Fruit fly (Drosophila melanogaster) whole organism, pupa: ENCODE results near the gene laza.

ENCODE experiments used
- CG10348 ChIP-seq: fragments of 200-800 bp; sonication (Bioruptor generic); IDR thresholded peaks from 2 replicates; pipeline ENCODE4 v1.3.6; 2022; ENCODE audit warnings: missing biosample characterization, missing genetic modification characterization
- CG12605 ChIP-seq: fragments of 200-800 bp; sonication (Bioruptor generic); IDR thresholded peaks from 2 replicates; pipeline ENCODE4 v1.3.6; 2022; ENCODE audit warnings: missing biosample characterization, missing genetic modification characterization
- CG13204 ChIP-seq: fragments of 200-800 bp; sonication (Bioruptor generic); optimal IDR thresholded peaks from 2 replicates; lab custom pipeline; 2018; ENCODE audit warnings: missing biosample characterization, mild to moderate bottlenecking, missing genetic modification characterization, moderate library complexity
- CG14655 ChIP-seq: fragments of 200-800 bp; sonication (Bioruptor generic); optimal IDR thresholded peaks from 3 replicates; lab custom pipeline; 2017; ENCODE audit warnings: mild to moderate bottlenecking, missing biosample characterization, missing genetic modification reagents, missing genetic modification characterization
- CG15710 ChIP-seq: fragments of 200-800 bp; sonication (Bioruptor generic); optimal IDR thresholded peaks from 2 replicates; lab custom pipeline; 2018; ENCODE audit warnings: missing biosample characterization, mild to moderate bottlenecking, missing genetic modification characterization, moderate library complexity
- CG17806 ChIP-seq: fragments of 200-800 bp; sonication (Bioruptor generic); optimal IDR thresholded peaks from 2 replicates; lab custom pipeline; 2018; ENCODE audit warnings: missing biosample characterization, mild to moderate bottlenecking, missing genetic modification characterization, moderate library complexity
- CG32121 ChIP-seq: fragments of 200-800 bp; sonication (Bioruptor generic); IDR thresholded peaks from 2 replicates; pipeline ENCODE4 v1.3.6; 2022; ENCODE audit warnings: missing biosample characterization, missing genetic modification characterization
- CG34367 ChIP-seq: fragments of 200-800 bp; sonication (Bioruptor generic); optimal IDR thresholded peaks from 2 replicates; lab custom pipeline; 2018; ENCODE audit warnings: missing biosample characterization, mild to moderate bottlenecking, missing genetic modification characterization
- CG4496 ChIP-seq: fragments of 200-800 bp; sonication (Bioruptor generic); IDR thresholded peaks from 3 replicates; pipeline ENCODE4 v1.3.6; 2022; ENCODE audit warnings: missing biosample characterization, missing genetic modification characterization
- CG8159 ChIP-seq: fragments of 200-800 bp; sonication (Bioruptor generic); optimal IDR thresholded peaks from 3 replicates; lab custom pipeline; 2018; ENCODE audit warnings: missing biosample characterization, mild to moderate bottlenecking, missing genetic modification characterization, moderate library complexity
- CG8301 ChIP-seq: fragments of 200-800 bp; sonication (Bioruptor generic); optimal IDR thresholded peaks from 2 replicates; lab custom pipeline; 2018; ENCODE audit warnings: missing biosample characterization, mild to moderate bottlenecking, missing genetic modification characterization
- CG9948 ChIP-seq: fragments of 200-800 bp; sonication (Bioruptor generic); optimal IDR thresholded peaks from 2 replicates; lab custom pipeline; 2018; ENCODE audit warnings: missing biosample characterization, mild to moderate bottlenecking, missing genetic modification characterization, moderate library complexity
- D1 ChIP-seq: fragments of 200-800 bp; sonication (Bioruptor generic); optimal IDR thresholded peaks from 2 replicates; lab custom pipeline; 2018; ENCODE audit warnings: missing biosample characterization, mild to moderate bottlenecking, missing genetic modification characterization, moderate library complexity
- EcR ChIP-seq: fragments of 200-800 bp; sonication (Bioruptor generic); optimal IDR thresholded peaks from 3 replicates; lab custom pipeline; 2019; ENCODE audit warnings: missing biosample characterization, missing genetic modification characterization, mild to moderate bottlenecking, moderate library complexity, missing genetic modification reagents
- Ets98B ChIP-seq: fragments of 200-800 bp; sonication (Bioruptor generic); IDR thresholded peaks from 2 replicates; pipeline ENCODE4 v1.3.6; 2022; ENCODE audit warnings: missing biosample characterization, missing genetic modification characterization
- Pif1A ChIP-seq: fragments of 200-800 bp; sonication (Bioruptor generic); optimal IDR thresholded peaks from 3 replicates; lab custom pipeline; 2016; ENCODE audit warnings: missing biosample characterization, missing genetic modification characterization
- Pif1B ChIP-seq: fragments of 200-800 bp; sonication (Bioruptor generic); optimal IDR thresholded peaks from 3 replicates; lab custom pipeline; 2016; ENCODE audit warnings: missing biosample characterization, missing genetic modification characterization
- Snoo ChIP-seq: fragments of 200-800 bp; sonication (Bioruptor generic); optimal IDR thresholded peaks from 3 replicates; lab custom pipeline; 2017; ENCODE audit warnings: missing biosample characterization, mild to moderate bottlenecking, missing genetic modification characterization, inconsistent platforms
- fd96Ca ChIP-seq: fragments of 200-800 bp; sonication (Bioruptor generic); IDR thresholded peaks from 3 replicates; pipeline ENCODE4 v1.3.6; 2022; ENCODE audit warnings: missing biosample characterization, missing genetic modification characterization
- gl ChIP-seq: fragments of 200-800 bp; sonication (Bioruptor generic); optimal IDR thresholded peaks from 2 replicates; lab custom pipeline; 2018; ENCODE audit warnings: missing biosample characterization, mild to moderate bottlenecking, missing genetic modification characterization
- rn ChIP-seq: fragments of 200-800 bp; sonication (Bioruptor generic); IDR thresholded peaks from 2 replicates; pipeline ENCODE4 v1.3.6; 2022; ENCODE audit warnings: missing biosample characterization, missing genetic modification characterization

laza gene

DNA sequence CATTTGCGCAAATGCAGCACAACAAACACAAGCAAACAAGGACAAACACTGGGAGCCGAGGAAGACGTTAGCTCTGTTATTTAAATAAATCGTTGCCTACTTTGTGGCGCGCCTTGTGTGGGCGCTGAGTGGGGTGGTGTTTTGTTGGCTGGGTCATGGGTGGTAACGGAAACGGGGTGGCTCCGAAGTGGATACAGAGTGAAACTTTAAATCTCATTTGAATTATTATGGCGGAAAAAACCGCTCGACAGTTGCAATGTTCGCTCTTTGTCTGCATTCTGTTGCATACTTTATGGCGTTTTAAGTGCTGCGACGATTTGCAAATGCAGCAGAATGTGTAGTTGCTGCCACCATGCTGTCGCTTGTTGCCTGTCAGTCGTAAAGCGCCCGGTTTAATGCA lies 36.7 kb upstream of the laza start:
- TF ChIP-seq CG32121 (GFP tag; lab: Robert Waterston, UW) = no peak
- TF ChIP-seq EcR = no peak
- TF ChIP-seq fd96Ca (GFP tag; lab: Robert Waterston, UW) = no peak
- no peak for TF ChIP-seq CG12605 (GFP tag; lab: Robert Waterston, UW)
- no peak for TF ChIP-seq CG8301 (tag; lab: Kevin White, UChicago)
- no peak for TF ChIP-seq gl (tag; lab: Kevin White, UChicago)
- TF ChIP-seq CG34367 = no peak
- no peak for TF ChIP-seq rn (GFP tag; lab: Robert Waterston, UW)
- no peak for TF ChIP-seq Ets98B (GFP tag; lab: Robert Waterston, UW)
- TF ChIP-seq CG9948 (tag; lab: Kevin White, UChicago) = no peak
- TF ChIP-seq CG13204 = no peak
- TF ChIP-seq CG15710 (tag; lab: Kevin White, UChicago) = no peak
- no peak for TF ChIP-seq CG10348 (GFP tag; lab: Robert Waterston, UW)
- TF ChIP-seq Pif1A (GFP tag; lab: Kevin White, UChicago) = no peak

DNA sequence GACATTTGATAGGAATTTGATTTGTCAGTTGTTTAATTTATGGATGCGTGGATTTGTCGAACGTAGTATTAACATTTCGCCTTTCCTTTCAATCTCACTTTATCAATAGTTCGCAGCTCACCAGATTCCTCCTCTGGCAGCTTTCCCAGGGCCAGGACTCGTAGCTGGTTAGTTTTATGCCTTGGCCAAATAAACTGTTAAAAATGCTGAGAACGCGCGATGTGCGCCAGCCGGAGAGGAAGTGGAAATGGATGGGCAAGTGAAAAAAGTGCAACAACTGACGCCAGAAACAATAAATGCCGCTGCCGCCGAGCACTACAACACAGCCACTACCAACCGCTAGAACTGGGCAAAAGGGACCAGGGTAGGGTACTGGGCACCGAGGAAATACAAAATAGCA lies 22.5 kb upstream of the laza start:
- no peak for TF ChIP-seq rn (GFP tag; lab: Robert Waterston, UW)
- TF ChIP-seq CG13204 = no peak
- no peak for TF ChIP-seq Ets98B (GFP tag; lab: Robert Waterston, UW)
- no peak for TF ChIP-seq Pif1B (GFP tag; lab: Kevin White, UChicago)

DNA sequence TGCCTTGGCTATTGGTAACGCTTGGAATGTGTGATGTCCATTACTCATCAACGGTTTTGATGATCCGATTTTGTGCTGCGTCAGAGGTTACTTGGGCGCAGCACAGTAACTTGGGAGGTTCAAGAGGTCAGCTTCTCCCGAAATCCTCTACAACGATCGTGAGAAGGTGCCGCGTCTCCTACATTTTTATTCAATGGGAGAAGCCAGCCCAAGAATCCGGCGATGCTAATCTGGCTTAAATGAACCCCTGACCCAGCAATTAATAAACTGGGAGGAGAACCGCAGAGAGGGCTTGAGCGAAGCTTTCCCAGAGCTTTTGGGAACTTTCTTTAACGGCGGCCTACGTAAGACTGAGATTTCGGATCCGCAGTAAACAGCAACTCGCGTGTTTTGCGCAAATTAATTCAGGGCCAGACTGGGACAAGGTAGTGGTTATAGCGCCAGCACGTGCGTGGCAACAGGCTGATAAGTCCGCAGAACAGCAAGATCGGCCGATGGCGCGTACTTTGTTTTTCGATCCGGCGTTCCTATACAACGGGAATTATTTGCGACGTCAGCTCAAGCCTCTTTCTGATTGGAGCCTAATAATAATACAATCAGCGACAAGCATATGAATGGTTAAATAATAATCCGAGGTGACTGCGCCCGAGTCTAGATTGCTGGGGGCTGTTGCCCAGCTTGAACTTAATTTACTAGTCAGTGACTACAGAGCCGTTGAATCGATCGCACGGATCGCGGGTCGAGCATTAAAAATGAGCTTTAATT lies 13.3 kb upstream of the laza start, which contains the start of gene CG11425:
Gene CG11425, plus strand, starts transcription at position 715 of the 765 bp plus-strand sequence.
- TF ChIP-seq Pif1A (GFP tag; lab: Kevin White, UChicago) = no peak
- no peak for TF ChIP-seq CG12605 (GFP tag; lab: Robert Waterston, UW)
- no peak for TF ChIP-seq Snoo (tag; lab: Kevin White, UChicago)
- TF ChIP-seq CG34367 = no peak
- TF ChIP-seq CG14655 (GFP tag; lab: Kevin White, UChicago) = no peak
- TF ChIP-seq Pif1B (GFP tag; lab: Kevin White, UChicago) = no peak
- TF ChIP-seq rn (GFP tag; lab: Robert Waterston, UW) = no peak
- no peak for TF ChIP-seq fd96Ca (GFP tag; lab: Robert Waterston, UW)
- TF ChIP-seq CG13204 = no peak
- TF ChIP-seq CG15710 (tag; lab: Kevin White, UChicago) = no peak
- TF ChIP-seq Ets98B (GFP tag; lab: Robert Waterston, UW) = no peak
- TF ChIP-seq EcR = no peak
- no peak for TF ChIP-seq CG4496 (GFP tag; lab: Robert Waterston, UW)
- TF ChIP-seq CG32121 (GFP tag; lab: Robert Waterston, UW) = no peak
- no peak for TF ChIP-seq CG8159
- TF ChIP-seq D1 = no peak
- no peak for TF ChIP-seq CG10348 (GFP tag; lab: Robert Waterston, UW)
- TF ChIP-seq CG17806 (tag; lab: Kevin White, UChicago) = no peak
- no peak for TF ChIP-seq CG9948 (tag; lab: Kevin White, UChicago)
- TF ChIP-seq gl (tag; lab: Kevin White, UChicago) = no peak
- TF ChIP-seq, all 21 proteins: peak for 0

DNA sequence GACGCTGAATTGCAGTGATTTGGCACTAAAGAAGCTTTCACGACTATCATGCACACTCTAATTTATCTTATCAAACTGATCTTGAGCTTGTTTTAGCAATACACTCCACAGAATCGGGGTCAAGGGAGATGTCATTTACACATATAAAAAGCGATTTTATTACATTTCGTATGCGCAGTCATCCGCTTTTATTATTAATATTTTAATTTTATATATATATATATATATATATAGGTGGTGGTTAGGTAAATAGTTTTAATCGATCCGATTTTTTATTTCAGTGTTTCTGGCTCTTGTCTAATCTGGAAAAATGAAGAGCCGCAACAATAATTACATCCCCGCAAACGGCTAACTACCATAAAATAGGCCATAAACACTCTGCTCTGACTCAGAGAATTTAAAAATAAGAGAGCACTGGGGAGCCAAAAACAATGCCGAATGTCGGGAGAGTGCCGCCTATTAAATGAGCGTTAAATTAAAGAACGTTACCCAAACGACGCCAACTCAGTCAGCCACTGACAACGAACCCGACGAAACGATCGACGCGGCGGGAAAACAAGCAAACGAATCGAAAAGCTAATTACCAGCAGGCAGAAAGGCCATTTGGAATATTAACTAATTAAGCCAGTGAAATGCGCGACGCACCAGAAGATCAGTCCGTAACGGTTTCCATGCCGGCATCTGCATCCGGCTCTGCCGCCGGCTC lies 10.8 kb upstream of the laza start:
- no peak for TF ChIP-seq Snoo (tag; lab: Kevin White, UChicago)
- TF ChIP-seq Ets98B (GFP tag; lab: Robert Waterston, UW) = no peak
- TF ChIP-seq CG8159 = no peak
- no peak for TF ChIP-seq CG9948 (tag; lab: Kevin White, UChicago)
- 0 out of 3 replicates have a peak, but pooled peaks have one; percentile 15 for TF ChIP-seq CG4496 (GFP tag; lab: Robert Waterston, UW)
- TF ChIP-seq CG8301 (tag; lab: Kevin White, UChicago) = no peak
- TF ChIP-seq gl (tag; lab: Kevin White, UChicago) = no peak
- no peak for TF ChIP-seq CG17806 (tag; lab: Kevin White, UChicago)
- no peak for TF ChIP-seq CG34367
- no peak for TF ChIP-seq CG12605 (GFP tag; lab: Robert Waterston, UW)
- TF ChIP-seq CG14655 (GFP tag; lab: Kevin White, UChicago) = peak; percentile 21
- TF ChIP-seq D1 = no peak
- TF ChIP-seq Pif1B (GFP tag; lab: Kevin White, UChicago) = no peak
- no peak for TF ChIP-seq fd96Ca (GFP tag; lab: Robert Waterston, UW)
- no peak for TF ChIP-seq Pif1A (GFP tag; lab: Kevin White, UChicago)
- TF ChIP-seq EcR = no peak

DNA sequence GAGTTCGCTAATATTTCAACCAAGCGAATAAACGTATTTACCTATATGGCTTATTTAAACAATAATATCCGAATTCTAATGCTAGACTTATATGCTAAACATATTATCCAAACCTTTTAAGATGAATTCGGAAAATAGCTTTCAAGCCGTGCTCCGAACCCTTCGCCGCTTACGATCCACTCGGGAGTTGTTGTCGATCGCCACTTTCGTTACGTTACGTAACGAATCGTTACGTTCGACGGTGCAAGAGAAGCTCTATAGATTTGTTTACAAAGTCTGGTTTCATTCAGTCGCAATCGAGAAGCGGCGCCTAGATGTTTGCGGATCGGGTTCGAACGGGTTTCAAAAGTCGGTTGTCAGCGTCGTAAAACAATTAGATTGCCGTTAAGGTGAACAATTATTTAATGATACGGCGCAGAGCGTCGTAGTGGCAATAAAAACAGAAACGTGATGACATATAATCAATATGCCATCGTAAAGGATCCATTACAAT lies 9.4 kb upstream of the laza start, which contains the start of gene CG11426:
Gene CG11426, plus strand, starts transcription at position 258 of the 493 bp plus-strand sequence.
- TF ChIP-seq CG9948 (tag; lab: Kevin White, UChicago) (no peak), CG8301 (tag; lab: Kevin White, UChicago) (no peak), CG15710 (tag; lab: Kevin White, UChicago) (no peak), D1 (no peak), Pif1B (GFP tag; lab: Kevin White, UChicago) (no peak), CG12605 (GFP tag; lab: Robert Waterston, UW) (no peak), Ets98B (GFP tag; lab: Robert Waterston, UW) (no peak), CG17806 (tag; lab: Kevin White, UChicago) (no peak), Snoo (tag; lab: Kevin White, UChicago) (no peak), CG13204 (no peak), CG14655 (GFP tag; lab: Kevin White, UChicago) (no peak)
